Worm (Caenorhabditis elegans) whole organism, early embryonic: Measurements from ENCODE around the gene Y6E2A.4.

Source experiments
- B0310.2 ChIP-seq: sonication (generic microtip); optimal IDR thresholded peaks from 2 replicates; lab custom pipeline; 2016; ENCODE audit warnings: mild to moderate bottlenecking, missing genetic modification characterization, missing compliant biosample characterization
- F13C5.2 ChIP-seq: sonication (generic microtip); optimal IDR thresholded peaks from 2 replicates; lab custom pipeline; 2017; ENCODE audit warnings: mild to moderate bottlenecking, missing genetic modification characterization, inconsistent platforms, missing compliant biosample characterization
- aly-1 ChIP-seq: sonication (generic microtip); optimal IDR thresholded peaks from 2 replicates; lab custom pipeline; 2016; ENCODE audit warnings: missing genetic modification characterization, missing compliant biosample characterization
- ama-1 ChIP-seq: fragments of 150-350 bp; optimal IDR thresholded peaks from 2 replicates; lab custom pipeline; 2014
- ceh-13 ChIP-seq: fragments of 200-800 bp; sonication (Bioruptor generic); optimal IDR thresholded peaks from 2 replicates; lab custom pipeline; 2018; ENCODE audit warnings: mild to moderate bottlenecking, missing genetic modification characterization, missing compliant biosample characterization
- ceh-36 ChIP-seq: sonication (generic microtip); optimal IDR thresholded peaks from 2 replicates; lab custom pipeline; 2016; ENCODE audit warnings: missing genetic modification characterization, inconsistent platforms, missing compliant biosample characterization
- ets-7 ChIP-seq: sonication (generic microtip); optimal IDR thresholded peaks from 2 replicates; lab custom pipeline; 2016; ENCODE audit warnings: missing genotype, missing genetic modification characterization, missing compliant biosample characterization
- flt-1 ChIP-seq: fragments of 200-800 bp; sonication (Bioruptor generic); IDR thresholded peaks from 2 replicates; pipeline ENCODE4 v1.3.6; 2022; ENCODE audit warnings: missing genetic modification characterization, missing compliant biosample characterization
- hmbx-1 ChIP-seq: sonication (generic microtip); optimal IDR thresholded peaks from 2 replicates; lab custom pipeline; 2016; ENCODE audit warnings: mild to moderate bottlenecking, missing genetic modification characterization, missing compliant biosample characterization
- hmg-4 ChIP-seq: fragments of 200-800 bp; sonication (Bioruptor generic); optimal IDR thresholded peaks from 2 replicates; lab custom pipeline; 2018; ENCODE audit warnings: mild to moderate bottlenecking, missing genetic modification characterization, missing compliant biosample characterization
- hnd-1 ChIP-seq: sonication (generic microtip); optimal IDR thresholded peaks from 2 replicates; lab custom pipeline; 2016; ENCODE audit warnings: missing genetic modification characterization, missing compliant biosample characterization
- pes-1 ChIP-seq: fragments of 200-800 bp; sonication (Bioruptor generic); IDR thresholded peaks from 2 replicates; pipeline ENCODE4 v1.3.6; 2022; ENCODE audit warnings: missing genetic modification reagents, missing genetic modification characterization, missing compliant biosample characterization
- scrt-1 ChIP-seq: fragments of 200-800 bp; sonication (Bioruptor generic); IDR thresholded peaks from 2 replicates; pipeline ENCODE4 v1.3.6; 2022; ENCODE audit warnings: missing genetic modification characterization, missing compliant biosample characterization
- sea-1 ChIP-seq: fragments of 200-800 bp; sonication (Bioruptor generic); conservative IDR thresholded peaks from 2 replicates; pipeline ENCODE4 v1.3.6; 2022; ENCODE audit warnings: missing genetic modification characterization, missing compliant biosample characterization
- tbx-11 ChIP-seq: fragments of 200-800 bp; sonication (Bioruptor generic); IDR thresholded peaks from 2 replicates; pipeline ENCODE4 v1.3.6; 2022; ENCODE audit warnings: missing genetic modification characterization, missing compliant biosample characterization
- tbx-37 ChIP-seq: fragments of 200-800 bp; sonication (Bioruptor generic); conservative IDR thresholded peaks from 2 replicates; pipeline ENCODE4 v1.3.6; 2022; ENCODE audit warnings: missing genetic modification reagents, missing genetic modification characterization, missing compliant biosample characterization
- tra-4 ChIP-seq: sonication (generic microtip); optimal IDR thresholded peaks from 2 replicates; lab custom pipeline; 2017; ENCODE audit warnings: missing genetic modification characterization, missing compliant biosample characterization

Gene Y6E2A.4

ce11 chrV:15711898-15712297, 4.7 kb downstream of the Y6E2A.4 start, which contains the start of gene str-101:
Gene str-101, minus strand, starts transcription at chrV:15711998.
- TF ChIP-seq hmbx-1 (tag; lab: Kevin White, UChicago) (no peak), tbx-11 (GFP tag; lab: Robert Waterston, UW) (no peak), ets-7 (tag; lab: Kevin White, UChicago) (no peak)

ce11 chrV:15710401-15710800, 6.2 kb downstream of the Y6E2A.4 start, which contains the start of gene Y6E2A.1:
Gene Y6E2A.1, minus strand, starts transcription at chrV:15710501.
- TF ChIP-seq scrt-1 (GFP tag; lab: Robert Waterston, UW) (no peak), pes-1 (no peak), F13C5.2 (tag; lab: Kevin White, UChicago) (no peak)

- no peak for TF ChIP-seq flt-1 (GFP tag; lab: Robert Waterston, UW)
Observed at ce11 chrV:15707982-15708381, 8.6 kb downstream of the Y6E2A.4 start.

DNA sequence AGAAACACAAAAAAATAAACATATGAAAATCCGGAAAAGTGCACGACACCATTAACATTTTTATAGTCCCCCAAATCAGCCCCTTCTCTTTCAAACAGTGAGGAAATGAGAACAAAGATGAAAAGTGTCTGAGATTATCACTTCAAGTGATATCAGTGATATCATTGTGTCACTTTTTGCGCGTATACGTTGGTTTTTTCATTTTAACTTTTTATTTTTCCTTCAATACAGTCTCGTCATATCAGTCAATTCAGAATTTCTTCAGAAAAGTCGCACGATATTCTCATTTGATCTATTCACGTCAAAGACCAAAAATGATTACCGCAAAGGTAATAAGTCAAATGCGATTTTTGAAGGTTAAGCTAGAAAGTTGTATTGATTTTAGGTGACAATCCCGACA, 11.8 kb downstream of the Y6E2A.4 start, which contains the start of gene twk-34:
TSS of gene twk-34 (plus strand) at position 216 of the 400 bp plus-strand sequence.
- TF ChIP-seq sea-1 (no peak), B0310.2 (no peak), tbx-11 (GFP tag; lab: Robert Waterston, UW) (no peak)

- TF ChIP-seq scrt-1 (GFP tag; lab: Robert Waterston, UW) (no peak), pes-1 (no peak), ama-1 (lab: Kevin White, UChicago) (no peak), tbx-37 (GFP tag; lab: Robert Waterston, UW) (no peak), aly-1 (tag; lab: Kevin White, UChicago) (no peak), hmg-4 (GFP tag; lab: Kevin White, UChicago) (no peak), F13C5.2 (tag; lab: Kevin White, UChicago) (no peak), tra-4 (no peak), hmbx-1 (tag; lab: Kevin White, UChicago) (no peak), hnd-1 (tag; lab: Kevin White, UChicago) (no peak)
Observed at ce11 chrV:15702263-15702662, 14.3 kb downstream of the Y6E2A.4 start, which contains the start of gene nhr-53. Gene nhr-53, minus strand, starts transcription at chrV:15702363.

DNA sequence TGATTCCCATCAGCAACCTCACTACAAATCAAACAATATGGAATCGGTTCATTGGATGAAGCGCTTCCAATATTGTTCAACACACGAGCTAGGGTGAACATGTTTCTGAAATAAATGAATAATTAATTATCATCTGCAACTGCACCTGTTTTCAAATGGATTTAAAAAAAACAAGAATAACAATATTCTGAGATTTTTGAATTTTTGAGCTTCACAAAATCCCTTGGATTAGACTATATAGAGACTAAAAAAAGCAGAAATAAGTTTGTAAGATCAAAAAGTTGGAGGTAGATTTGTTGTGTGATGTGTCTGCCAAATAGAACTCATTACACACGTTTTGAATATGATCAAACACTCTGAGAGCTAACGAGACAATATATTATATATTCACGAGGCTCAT, 16.8 kb downstream of the Y6E2A.4 start, which contains the start of gene nhr-199:
TSS of gene nhr-199 (minus strand) at position 101 of the 400 bp plus-strand sequence.
- TF ChIP-seq hnd-1 (tag; lab: Kevin White, UChicago) = no peak
- TF ChIP-seq tbx-11 (GFP tag; lab: Robert Waterston, UW) = no peak
- no peak for TF ChIP-seq F13C5.2 (tag; lab: Kevin White, UChicago)
- no peak for TF ChIP-seq sea-1
- TF ChIP-seq scrt-1 (GFP tag; lab: Robert Waterston, UW) = no peak
- no peak for TF ChIP-seq tra-4
- no peak for TF ChIP-seq tbx-37 (GFP tag; lab: Robert Waterston, UW)
- TF ChIP-seq ets-7 (tag; lab: Kevin White, UChicago) = no peak
- TF ChIP-seq ceh-13 (GFP tag; lab: Kevin White, UChicago) = no peak
- no peak for TF ChIP-seq ceh-36 (tag; lab: Kevin White, UChicago)
- TF ChIP-seq ama-1 (lab: Kevin White, UChicago) = no peak
- TF ChIP-seq aly-1 (tag; lab: Kevin White, UChicago) = no peak
- no peak for TF ChIP-seq hmbx-1 (tag; lab: Kevin White, UChicago)
- TF ChIP-seq B0310.2 = no peak
- TF ChIP-seq pes-1 = no peak
- no peak for TF ChIP-seq flt-1 (GFP tag; lab: Robert Waterston, UW)
- no peak for TF ChIP-seq hmg-4 (GFP tag; lab: Kevin White, UChicago)

ce11 chrV:15698099-15698498, 18.5 kb downstream of the Y6E2A.4 start, which contains the start of gene srx-29:
Gene srx-29, minus strand, starts transcription at chrV:15698199.
- TF ChIP-seq ceh-13 (GFP tag; lab: Kevin White, UChicago) (no peak), tra-4 (no peak), hmg-4 (GFP tag; lab: Kevin White, UChicago) (no peak), tbx-37 (GFP tag; lab: Robert Waterston, UW) (no peak), ets-7 (tag; lab: Kevin White, UChicago) (no peak), F13C5.2 (tag; lab: Kevin White, UChicago) (no peak), B0310.2 (no peak), hmbx-1 (tag; lab: Kevin White, UChicago) (no peak), flt-1 (GFP tag; lab: Robert Waterston, UW) (no peak), hnd-1 (tag; lab: Kevin White, UChicago) (no peak), ama-1 (lab: Kevin White, UChicago) (no peak), pes-1 (no peak), sea-1 (no peak), ceh-36 (tag; lab: Kevin White, UChicago) (no peak), tbx-11 (GFP tag; lab: Robert Waterston, UW) (no peak), scrt-1 (GFP tag; lab: Robert Waterston, UW) (no peak), aly-1 (tag; lab: Kevin White, UChicago) (no peak)

ce11 chrV:15693682-15694081, 22.9 kb downstream of the Y6E2A.4 start, which contains the start of gene nhr-198:
Gene nhr-198, plus strand, starts transcription at chrV:15693994.
- no peak for TF ChIP-seq F13C5.2 (tag; lab: Kevin White, UChicago)
- TF ChIP-seq hmbx-1 (tag; lab: Kevin White, UChicago) = no peak
- no peak for TF ChIP-seq flt-1 (GFP tag; lab: Robert Waterston, UW)
- TF ChIP-seq tbx-11 (GFP tag; lab: Robert Waterston, UW) = no peak
- no peak for TF ChIP-seq ceh-36 (tag; lab: Kevin White, UChicago)
- TF ChIP-seq tbx-37 (GFP tag; lab: Robert Waterston, UW) = no peak
